Worm (Caenorhabditis elegans): ENCODE data around the gene F25B3.4.

The F25B3.4 gene

DNA sequence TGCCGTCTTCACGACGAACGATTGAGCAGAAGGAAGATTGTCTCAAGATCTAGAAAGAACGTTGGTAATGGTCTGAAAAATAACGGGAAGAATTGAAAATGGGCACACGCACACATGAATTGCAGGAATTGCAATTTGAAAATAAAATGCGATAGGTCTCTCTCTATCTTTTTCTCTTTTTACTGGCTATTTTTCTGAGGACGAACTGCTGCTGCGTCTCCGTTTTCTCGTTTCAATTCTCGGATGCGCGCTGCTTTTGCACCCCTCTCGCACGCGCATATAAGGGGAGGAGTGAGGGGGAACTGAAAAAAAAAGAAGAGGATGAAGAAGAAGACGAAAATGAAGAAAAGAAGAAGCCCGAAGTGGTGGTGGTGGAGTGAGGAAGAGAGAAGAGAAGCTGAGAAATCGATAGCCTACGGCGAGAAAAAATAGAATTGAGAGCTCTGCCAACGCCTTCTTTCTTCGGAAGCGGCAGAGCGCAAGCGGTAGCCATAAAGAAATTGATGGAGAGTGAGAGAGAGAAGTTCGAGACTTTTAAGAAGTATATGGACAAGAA, 6.9 kb downstream of the F25B3.4 start, which contains the start of gene rgef-1 (continued):
- TF ChIP-seq isw-1 (GFP tag; IDR thresholded peaks at IDR 0.05), result peak; percentile 62
- TF ChIP-seq lin-39 (tag; optimal IDR thresholded peaks at IDR 0.05), result no peak
- TF ChIP-seq egl-13 (tag; optimal IDR thresholded peaks at IDR 0.05), result peak; percentile 79
- TF ChIP-seq sox-4 (tag; optimal IDR thresholded peaks at IDR 0.05), result no peak
- TF ChIP-seq irx-1 (tag; optimal IDR thresholded peaks at IDR 0.05), result peak; percentile 26
- peak; percentile 80 for TF ChIP-seq mef-2 (tag; optimal IDR thresholded peaks at IDR 0.05)
- no peak for TF ChIP-seq ama-1 (optimal IDR thresholded peaks at IDR 0.05)
- no peak for TF ChIP-seq unc-62 (GFP tag; optimal IDR thresholded peaks at IDR 0.05)
- TF ChIP-seq C04F5.9 (tag; optimal IDR thresholded peaks at IDR 0.05), result no peak
- no peak for TF ChIP-seq ceh-90 (tag; optimal IDR thresholded peaks at IDR 0.05)
- no peak for TF ChIP-seq efl-3 (GFP tag; optimal IDR thresholded peaks at IDR 0.05)
- TF ChIP-seq C16A3.4 (tag; optimal IDR thresholded peaks at IDR 0.05), result no peak
- peak; percentile 17 for TF ChIP-seq ceh-8 (GFP tag; optimal IDR thresholded peaks at IDR 0.05)
- TF ChIP-seq pax-3 (tag; optimal IDR thresholded peaks at IDR 0.05), result peak; percentile 3
- no peak for TF ChIP-seq nhr-237 (tag; optimal IDR thresholded peaks at IDR 0.05)
- TF ChIP-seq nhr-90 (tag; optimal IDR thresholded peaks at IDR 0.05; ENCODE audit: poor library complexity), result no peak
- peak; percentile 71 for TF ChIP-seq nhr-71 (tag; optimal IDR thresholded peaks at IDR 0.05)
- no peak for TF ChIP-seq snpc-4 (tag; optimal IDR thresholded peaks at IDR 0.05)
- no peak for TF ChIP-seq sptf-1 (tag; optimal IDR thresholded peaks at IDR 0.05)
- no peak for TF ChIP-seq nhr-12 (tag; optimal IDR thresholded peaks at IDR 0.05)
- peak; percentile 35 for TF ChIP-seq dsc-1 (tag; optimal IDR thresholded peaks at IDR 0.05)
- no peak for TF ChIP-seq aha-1 (tag; optimal IDR thresholded peaks at IDR 0.05)
- no peak for TF ChIP-seq nhr-28 (tag; optimal IDR thresholded peaks at IDR 0.05)
- no peak for TF ChIP-seq ceh-88 (GFP tag; IDR thresholded peaks at IDR 0.05)
- peak in 1 of 2 experiments; percentile 51 for TF ChIP-seq lin-35 (GFP tag; optimal IDR thresholded peaks at IDR 0.05)
- TF ChIP-seq elt-3 (tag; optimal IDR thresholded peaks at IDR 0.05), result no peak
- TF ChIP-seq ceh-82 (tag; optimal IDR thresholded peaks at IDR 0.05), result peak; percentile 30 to 82 (median 59)
- no peak for TF ChIP-seq aly-2 (tag; optimal IDR thresholded peaks at IDR 0.05)
- peak; percentile 88 for TF ChIP-seq fkh-8 (tag; optimal IDR thresholded peaks at IDR 0.05)
- TF ChIP-seq zip-4 (GFP tag; optimal IDR thresholded peaks at IDR 0.05), result no peak
- TF ChIP-seq ces-1 (GFP tag; optimal IDR thresholded peaks at IDR 0.05), result no peak
- no peak for TF ChIP-seq nhr-85 (tag)
- no peak for TF ChIP-seq unc-130 (tag; optimal IDR thresholded peaks at IDR 0.05)
- no peak for TF ChIP-seq pag-3 (tag; optimal IDR thresholded peaks at IDR 0.05; ENCODE audit: borderline replicate concordance, insufficient read depth)
- no peak for TF ChIP-seq nhr-77 (tag; optimal IDR thresholded peaks at IDR 0.05)
- TF ChIP-seq vab-15 (tag; optimal IDR thresholded peaks at IDR 0.05), result no peak
- TF ChIP-seq ets-5 (GFP tag; IDR thresholded peaks at IDR 0.05), result no peak
- no peak for TF ChIP-seq hpl-2 (GFP tag; optimal IDR thresholded peaks at IDR 0.05)
- TF ChIP-seq hlh-4 (tag; optimal IDR thresholded peaks at IDR 0.05), result no peak
- TF ChIP-seq fkh-10 (GFP tag; optimal IDR thresholded peaks at IDR 0.05), result peak; percentile 96
- TF ChIP-seq zag-1 (tag; optimal IDR thresholded peaks at IDR 0.05), result peak; percentile 47
- TF ChIP-seq dpl-1 (GFP tag; optimal IDR thresholded peaks at IDR 0.05), result peak in 1 of 3 experiments; percentile 25
- peak; percentile 5 for TF ChIP-seq skn-1 (tag; optimal IDR thresholded peaks at IDR 0.05)
- no peak for TF ChIP-seq ceh-63 (GFP tag; optimal IDR thresholded peaks at IDR 0.05)
- TF ChIP-seq lin-13 (GFP tag; optimal IDR thresholded peaks at IDR 0.05), result peak; percentile 18
- peak in 1 of 2 experiments; percentile 27 for TF ChIP-seq egl-27 (tag; optimal IDR thresholded peaks at IDR 0.05)
- TF ChIP-seq swsn-7 (tag; optimal IDR thresholded peaks at IDR 0.05), result peak; percentile 71
- peak; percentile 16 for TF ChIP-seq fos-1 (tag; optimal IDR thresholded peaks at IDR 0.05)
- no peak for TF ChIP-seq mab-9 (GFP tag; IDR thresholded peaks at IDR 0.05)
- TF ChIP-seq fkh-4 (tag; optimal IDR thresholded peaks at IDR 0.05; ENCODE audit: borderline replicate concordance), result no peak
- TF ChIP-seq F16B12.6 (tag; optimal IDR thresholded peaks at IDR 0.05), result no peak
- TF ChIP-seq tlp-1 (tag; optimal IDR thresholded peaks at IDR 0.05), result no peak
- TF ChIP-seq nhr-11 (tag; optimal IDR thresholded peaks at IDR 0.05), result no peak
- TF ChIP-seq grh-1 (GFP tag; IDR thresholded peaks at IDR 0.05), result no peak
